Fruit fly (Drosophila melanogaster) whole organism, embryonic: ENCODE results near the gene CG13026.
A peak's percentile ranks its signal among the peaks of the same experiment; 100 is the strongest.

Experiments used
- CG10274 ChIP-seq: fragments of 200-800 bp; sonication (Bioruptor generic); optimal IDR thresholded peaks from 3 replicates; lab custom pipeline; 2017; ENCODE audit warnings: missing biosample characterization, mild to moderate bottlenecking, missing genetic modification characterization
- CG10321 ChIP-seq: fragments of 200-800 bp; sonication (Bioruptor generic); IDR thresholded peaks from 2 replicates; pipeline ENCODE4 v1.3.6; 2022; ENCODE audit warnings: missing biosample characterization, missing genetic modification characterization
- CG10979 ChIP-seq: fragments of 200-800 bp; sonication (Bioruptor generic); optimal IDR thresholded peaks from 2 replicates; lab custom pipeline; 2018; ENCODE audit warnings: missing biosample characterization, mild to moderate bottlenecking, missing genetic modification characterization, moderate library complexity
- CG11398 ChIP-seq: fragments of 200-800 bp; sonication (Bioruptor generic); optimal IDR thresholded peaks from 2 replicates; lab custom pipeline; 2016; ENCODE audit warnings: missing biosample characterization, missing genetic modification characterization
- CG13424 ChIP-seq: fragments of 200-800 bp; sonication (Bioruptor generic); optimal IDR thresholded peaks from 2 replicates; lab custom pipeline; 2019; ENCODE audit warnings: missing biosample characterization, mild to moderate bottlenecking, missing genetic modification characterization, moderate library complexity
- CG17359 ChIP-seq: fragments of 200-800 bp; sonication (Bioruptor generic); optimal IDR thresholded peaks from 3 replicates; lab custom pipeline; 2018; ENCODE audit warnings: missing biosample characterization, mild to moderate bottlenecking, missing genetic modification characterization, moderate library complexity
- CG17568 ChIP-seq: fragments of 200-800 bp; sonication (Bioruptor generic); optimal IDR thresholded peaks from 2 replicates; lab custom pipeline; 2018; ENCODE audit warnings: missing biosample characterization, mild to moderate bottlenecking, missing genetic modification characterization, moderate library complexity
- CG2120 ChIP-seq: fragments of 200-800 bp; sonication (Bioruptor generic); optimal IDR thresholded peaks from 3 replicates; lab custom pipeline; 2016; ENCODE audit warnings: missing biosample characterization, missing genetic modification characterization
- CG2712 ChIP-seq: fragments of 200-800 bp; optimal IDR thresholded peaks from 3 replicates; lab custom pipeline; 2019; ENCODE audit warnings: missing biosample characterization, mild to moderate bottlenecking, missing genetic modification characterization, moderate library complexity
- CG30403 ChIP-seq: fragments of 200-800 bp; sonication (Bioruptor generic); optimal IDR thresholded peaks from 3 replicates; lab custom pipeline; 2016; ENCODE audit warnings: missing biosample characterization, missing genetic modification characterization
- CG34422 ChIP-seq: fragments of 200-800 bp; sonication (Bioruptor generic); IDR thresholded peaks from 3 replicates; pipeline ENCODE4 v1.3.6; 2022; ENCODE audit warnings: missing biosample characterization, missing genetic modification characterization
- CG4282 ChIP-seq: fragments of 200-800 bp; sonication (Bioruptor generic); optimal IDR thresholded peaks from 2 replicates; lab custom pipeline; 2016; ENCODE audit warnings: missing biosample characterization, missing genetic modification characterization
- CG4730 ChIP-seq: fragments of 200-800 bp; sonication (Bioruptor generic); IDR thresholded peaks from 2 replicates; pipeline ENCODE4 v1.3.6; 2022; ENCODE audit warnings: missing biosample characterization, missing genetic modification characterization
- CG6765 ChIP-seq: fragments of 200-800 bp; sonication (Bioruptor generic); optimal IDR thresholded peaks from 3 replicates; lab custom pipeline; 2017; ENCODE audit warnings: missing biosample characterization, mild to moderate bottlenecking, missing genetic modification characterization
- CG7839 ChIP-seq: fragments of 200-800 bp; sonication (Bioruptor generic); optimal IDR thresholded peaks from 3 replicates; lab custom pipeline; 2018; ENCODE audit warnings: missing biosample characterization, mild to moderate bottlenecking, missing genetic modification characterization, moderate library complexity
- CG8924 ChIP-seq: fragments of 200-800 bp; optimal IDR thresholded peaks from 3 replicates; lab custom pipeline; 2019; ENCODE audit warnings: missing biosample characterization, mild to moderate bottlenecking, missing genetic modification characterization, moderate library complexity
- Dip2 ChIP-seq: fragments of 200-800 bp; sonication (Bioruptor generic); IDR thresholded peaks from 2 replicates; pipeline ENCODE4 v1.3.6; 2022; ENCODE audit warnings: missing biosample characterization, missing genetic modification characterization
- Dll ChIP-seq: fragments of 200-800 bp; sonication (Bioruptor generic); IDR thresholded peaks from 4 replicates; pipeline ENCODE4 v1.3.6; 2022; ENCODE audit warnings: missing biosample characterization, missing genetic modification characterization; ENCODE audit not compliant: partially characterized antibody
- Ets97D ChIP-seq: fragments of 200-800 bp; sonication (Bioruptor generic); optimal IDR thresholded peaks from 3 replicates; lab custom pipeline; 2016; ENCODE audit warnings: missing biosample characterization, missing genetic modification characterization
- GATAe ChIP-seq: fragments of 200-800 bp; sonication (Bioruptor generic); conservative IDR thresholded peaks from 2 replicates; pipeline ENCODE4 v1.3.6; 2022; ENCODE audit warnings: missing biosample characterization, missing genetic modification characterization
- Gug ChIP-seq: fragments of 200-800 bp; sonication (Bioruptor generic); IDR thresholded peaks from 4 replicates; pipeline ENCODE4 v1.3.6; 2022; ENCODE audit warnings: missing biosample characterization, missing genetic modification characterization
- Lpt ChIP-seq: fragments of >200 bp; optimal IDR thresholded peaks from 2 replicates; lab custom pipeline; 2018; ENCODE audit warnings: missing biosample characterization, missing genetic modification characterization
- Pdp1 ChIP-seq, 2 experiments: fragments of 200-800 bp; sonication (Bioruptor generic); optimal IDR thresholded peaks; 3 replicates each; lab custom pipeline; 2016; ENCODE audit warnings: missing biosample characterization in 2 of 2, missing genetic modification characterization in 2 of 2, mild to moderate bottlenecking in 1 of 2, moderate library complexity in 1 of 2
- Rx ChIP-seq: fragments of 200-800 bp; sonication (Bioruptor generic); IDR thresholded peaks from 2 replicates; pipeline ENCODE4 v1.3.6; 2022; ENCODE audit warnings: missing biosample characterization, missing genetic modification characterization
- Six4 ChIP-seq: fragments of 200-800 bp; sonication (Bioruptor generic); optimal IDR thresholded peaks from 2 replicates; lab custom pipeline; 2016; ENCODE audit warnings: missing biosample characterization, missing genetic modification characterization
- Sry-β ChIP-seq: fragments of 200-800 bp; sonication (Bioruptor generic); optimal IDR thresholded peaks from 2 replicates; lab custom pipeline; 2018; ENCODE audit warnings: missing biosample characterization, mild to moderate bottlenecking, missing genetic modification characterization, moderate library complexity
- Tbp ChIP-seq: fragments of >200 bp; optimal IDR thresholded peaks from 2 replicates; lab custom pipeline; 2018; ENCODE audit warnings: missing biosample characterization, missing genetic modification characterization
- cad ChIP-seq: fragments of >200 bp; optimal IDR thresholded peaks from 2 replicates; lab custom pipeline; 2017; ENCODE audit warnings: missing biosample characterization, missing genetic modification characterization
- cas ChIP-seq: fragments of 200-800 bp; sonication (Bioruptor generic); IDR thresholded peaks from 2 replicates; pipeline ENCODE4 v1.3.6; 2022; ENCODE audit warnings: missing biosample characterization, missing genetic modification characterization
- ci ChIP-seq: fragments of 200-800 bp; sonication (Bioruptor generic); IDR thresholded peaks from 3 replicates; pipeline ENCODE4 v1.3.6; 2022; ENCODE audit warnings: missing biosample characterization, missing genetic modification characterization
- corto ChIP-seq: fragments of 200-800 bp; sonication (Bioruptor generic); optimal IDR thresholded peaks from 2 replicates; lab custom pipeline; 2016; ENCODE audit warnings: missing biosample characterization, mild to moderate bottlenecking, missing genetic modification characterization, moderate library complexity
- dan ChIP-seq: fragments of 200-800 bp; sonication (Bioruptor generic); IDR thresholded peaks from 2 replicates; pipeline ENCODE4 v1.3.6; 2022; ENCODE audit warnings: missing biosample characterization, missing genetic modification characterization
- dpn ChIP-seq, 2 experiments: fragments of 200-800 bp; sonication (Bioruptor generic); optimal IDR thresholded peaks; 3 replicates each; lab custom pipeline; 2016; ENCODE audit warnings: missing biosample characterization in 2 of 2, missing genetic modification characterization in 2 of 2
- gcm ChIP-seq: fragments of 200-800 bp; sonication (Bioruptor generic); optimal IDR thresholded peaks from 2 replicates; lab custom pipeline; 2019; ENCODE audit warnings: missing biosample characterization, mild to moderate bottlenecking, missing genetic modification characterization, moderate library complexity
- grau ChIP-seq: fragments of 200-800 bp; optimal IDR thresholded peaks from 3 replicates; lab custom pipeline; 2019; ENCODE audit warnings: missing biosample characterization, mild to moderate bottlenecking, missing genetic modification characterization, moderate library complexity
- kay ChIP-seq: fragments of 200-800 bp; sonication (Bioruptor generic); optimal IDR thresholded peaks from 2 replicates; lab custom pipeline; 2016; ENCODE audit warnings: missing biosample characterization, missing genetic modification characterization
- lov ChIP-seq, 2 experiments: fragments of 200-800 bp in 1 of 2; fragments of >200 bp in 1 of 2; sonication (Bioruptor generic) in 1 of 2; IDR thresholded peaks in 1 of 2; optimal IDR thresholded peaks in 1 of 2; 2 replicates in 1 of 2; 3 replicates in 1 of 2; pipeline versions ENCODE4 v1.3.6 to Lab custom; 2017 to 2022; ENCODE audit warnings: missing biosample characterization in 1 of 2, missing genetic modification characterization in 1 of 2
- mam ChIP-seq: fragments of 200-800 bp; sonication (Bioruptor generic); optimal IDR thresholded peaks from 3 replicates; lab custom pipeline; 2016; ENCODE audit warnings: missing biosample characterization, missing genetic modification characterization
- nmo ChIP-seq: fragments of 200-800 bp; sonication (Bioruptor generic); optimal IDR thresholded peaks from 2 replicates; lab custom pipeline; 2018; ENCODE audit warnings: missing biosample characterization, mild to moderate bottlenecking, missing genetic modification characterization, moderate library complexity
- pan ChIP-seq, 4 experiments: fragments of >200 bp in 3 of 4; fragments of 200-800 bp in 1 of 4; sonication (Bioruptor generic) in 1 of 4; optimal IDR thresholded peaks in 3 of 4; IDR thresholded peaks in 1 of 4; 2 replicates each; pipeline versions ENCODE4 v1.3.6 to Lab custom; 2017 to 2022; ENCODE audit warnings: missing biosample characterization in 2 of 4, missing genetic modification characterization in 2 of 4, mixed read lengths in 1 of 4
- peb ChIP-seq: fragments of 200-800 bp; sonication (Bioruptor generic); IDR thresholded peaks from 2 replicates; pipeline ENCODE4 v1.3.6; 2022; ENCODE audit warnings: missing biosample characterization, missing genetic modification characterization
- pros ChIP-seq: fragments of 200-800 bp; sonication (Bioruptor generic); optimal IDR thresholded peaks from 3 replicates; lab custom pipeline; 2019; ENCODE audit warnings: missing biosample characterization, mild to moderate bottlenecking, missing genetic modification characterization, moderate library complexity
- ranshi ChIP-seq: fragments of 200-800 bp; sonication (Bioruptor generic); IDR thresholded peaks from 2 replicates; pipeline ENCODE4 v1.3.6; 2022; ENCODE audit warnings: missing biosample characterization, missing genetic modification characterization
- row ChIP-seq: fragments of 200-800 bp; sonication (Bioruptor generic); IDR thresholded peaks from 3 replicates; pipeline ENCODE4 v1.3.6; 2022; ENCODE audit warnings: missing biosample characterization, missing genetic modification characterization
- tio ChIP-seq: fragments of 200-800 bp; sonication (Bioruptor generic); optimal IDR thresholded peaks from 2 replicates; lab custom pipeline; 2017; ENCODE audit warnings: missing biosample characterization, missing genetic modification characterization, inconsistent platforms
- tll ChIP-seq, 2 experiments: fragments of 200-800 bp in 1 of 2; fragments of >200 bp in 1 of 2; sonication (Bioruptor generic) in 1 of 2; optimal IDR thresholded peaks; 2 replicates each; lab custom pipeline; 2017 to 2019; ENCODE audit warnings: missing biosample characterization in 2 of 2, missing genetic modification characterization in 2 of 2, mild to moderate bottlenecking in 1 of 2, moderate library complexity in 1 of 2
- trh ChIP-seq: fragments of 200-800 bp; sonication (Bioruptor generic); optimal IDR thresholded peaks from 2 replicates; lab custom pipeline; 2016; ENCODE audit warnings: missing biosample characterization, missing genetic modification characterization
- unc-4 ChIP-seq: fragments of 200-800 bp; sonication (Bioruptor generic); IDR thresholded peaks from 2 replicates; pipeline ENCODE4 v1.3.6; 2022; ENCODE audit warnings: missing biosample characterization, missing genetic modification characterization; ENCODE audit not compliant: partially characterized antibody
- zfh2 ChIP-seq: fragments of 200-800 bp; sonication (Bioruptor generic); optimal IDR thresholded peaks from 2 replicates; lab custom pipeline; 2016; ENCODE audit warnings: missing biosample characterization, missing genetic modification characterization

Gene CG13026

dm6 chr3L:16768001-16768652 lies 42.2 kb upstream of the CG13026 start (continued):
- peak; percentile 55 for TF ChIP-seq CG17359 (tag; lab: Kevin White, UChicago)
- TF ChIP-seq tll (GFP tag; optimal IDR thresholded peaks at IDR 0.05; lab: Kevin White, UChicago) = peak in 1 of 2 experiments; percentile 52
- no peak for TF ChIP-seq Sry-β (GFP tag; lab: Kevin White, UChicago)
- TF ChIP-seq CG2712 = peak; percentile 74
- TF ChIP-seq Gug = peak; percentile 32; the same call in 1 of the 4 replicates
- TF ChIP-seq Ets97D (GFP tag; lab: Kevin White, UChicago) = no peak
- no peak for TF ChIP-seq unc-4 (GFP tag; lab: Robert Waterston, UW)
- TF ChIP-seq CG10321 = no peak
- TF ChIP-seq CG10979 (tag; lab: Kevin White, UChicago) = peak; percentile 76
- peak; percentile 16 for TF ChIP-seq mam (GFP tag; lab: Kevin White, UChicago)
- TF ChIP-seq CG8924 (tag; lab: Kevin White, UChicago) = peak; percentile 45
- TF ChIP-seq CG6765 (GFP tag; lab: Kevin White, UChicago) = no peak
- TF ChIP-seq Six4 (GFP tag; lab: Kevin White, UChicago) = no peak
- TF ChIP-seq GATAe = no peak
- no peak for TF ChIP-seq dan
- TF ChIP-seq cad (GFP tag; lab: Kevin White, UChicago) = peak; percentile 64
- no peak for TF ChIP-seq Dll
- no peak for TF ChIP-seq ranshi (GFP tag; lab: Robert Waterston, UW)
- no peak for TF ChIP-seq CG34422 (GFP tag; lab: Robert Waterston, UW)
- peak; percentile 28 for TF ChIP-seq grau (tag; lab: Kevin White, UChicago)
- TF ChIP-seq Tbp (GFP tag; lab: Kevin White, UChicago) = no peak
- no peak for TF ChIP-seq gcm (GFP tag; lab: Kevin White, UChicago)
- TF ChIP-seq lov (optimal IDR thresholded peaks at IDR 0.05; lab: Kevin White, UChicago) = no peak
- no peak for TF ChIP-seq lov (GFP tag; IDR thresholded peaks at IDR 0.05; lab: Robert Waterston, UW)
- no peak for TF ChIP-seq Lpt (GFP tag; lab: Kevin White, UChicago)
- TF ChIP-seq dpn (GFP tag; optimal IDR thresholded peaks at IDR 0.05; lab: Kevin White, UChicago) = peak; percentile 0 to 34
- peak; percentile 44 to 46 for TF ChIP-seq Pdp1 (GFP tag; optimal IDR thresholded peaks at IDR 0.05; lab: Kevin White, UChicago)
- TF ChIP-seq tio (GFP tag; lab: Kevin White, UChicago) = peak; percentile 23
- peak; percentile 77 for TF ChIP-seq row (GFP tag; lab: Robert Waterston, UW)
- no peak for TF ChIP-seq zfh2 (GFP tag; lab: Kevin White, UChicago)
- no peak for TF ChIP-seq CG2120 (GFP tag; lab: Kevin White, UChicago)
- 0 out of 2 replicates have a peak, but pooled peaks have one; percentile 22 for TF ChIP-seq Rx (GFP tag; lab: Robert Waterston, UW)
- TF ChIP-seq ci (GFP tag; lab: Robert Waterston, UW) = 0 out of 3 replicates have a peak, but pooled peaks have one; percentile 37
- TF ChIP-seq pros (GFP tag; lab: Kevin White, UChicago) = peak; percentile 88
- TF ChIP-seq corto (GFP tag; lab: Kevin White, UChicago) = no peak
- TF ChIP-seq CG4730 (GFP tag; lab: Robert Waterston, UW) = peak; percentile 36; the same call in 1 of the 2 replicates
- TF ChIP-seq cas = no peak
- TF ChIP-seq peb (GFP tag; lab: Robert Waterston, UW) = no peak
- no peak for TF ChIP-seq CG17568
- TF ChIP-seq Dip2 = no peak
- no peak for TF ChIP-seq CG10274
- peak; percentile 1 for TF ChIP-seq kay (GFP tag; lab: Kevin White, UChicago)
- peak; percentile 42 for TF ChIP-seq CG7839 (tag; lab: Kevin White, UChicago)
- TF ChIP-seq nmo = peak; percentile 59
- TF ChIP-seq CG11398 (GFP tag; lab: Kevin White, UChicago) = no peak
- TF ChIP-seq CG4282 (GFP tag; lab: Kevin White, UChicago) = no peak
- peak; percentile 4 for TF ChIP-seq CG13424 (tag; lab: Kevin White, UChicago)
- no peak for TF ChIP-seq trh (GFP tag; lab: Kevin White, UChicago)
- TF ChIP-seq CG30403 (GFP tag; lab: Kevin White, UChicago) = peak; percentile 39
- TF ChIP-seq pan (optimal IDR thresholded peaks at IDR 0.05; lab: Kevin White, UChicago) = peak in 1 of 2 experiments; percentile 78
- TF ChIP-seq pan (GFP tag; optimal IDR thresholded peaks at IDR 0.05 in 1 of 2, IDR thresholded peaks at IDR 0.05 in 1 of 2) = peak in 1 of 2 experiments; percentile 44
